Worm (Caenorhabditis elegans) whole organism, L4/young adult: ENCODE results near the gene ddx-15.

ENCODE experiments used
- W03F9.2 ChIP-seq: fragments of 150-350 bp; optimal IDR thresholded peaks from 2 replicates; lab custom pipeline; 2014; ENCODE audit warnings: missing biosample characterization, missing genetic modification characterization
- dao-5 ChIP-seq: sonication (generic microtip); optimal IDR thresholded peaks from 2 replicates; lab custom pipeline; 2016; ENCODE audit warnings: missing genotype, missing genetic modification characterization, moderate library complexity, missing compliant biosample characterization
- him-1 ChIP-seq: sonication (generic microtip); optimal IDR thresholded peaks from 2 replicates; lab custom pipeline; 2016; ENCODE audit warnings: missing genotype, missing genetic modification reagents, missing genetic modification characterization, missing compliant biosample characterization

ddx-15 gene

DNA sequence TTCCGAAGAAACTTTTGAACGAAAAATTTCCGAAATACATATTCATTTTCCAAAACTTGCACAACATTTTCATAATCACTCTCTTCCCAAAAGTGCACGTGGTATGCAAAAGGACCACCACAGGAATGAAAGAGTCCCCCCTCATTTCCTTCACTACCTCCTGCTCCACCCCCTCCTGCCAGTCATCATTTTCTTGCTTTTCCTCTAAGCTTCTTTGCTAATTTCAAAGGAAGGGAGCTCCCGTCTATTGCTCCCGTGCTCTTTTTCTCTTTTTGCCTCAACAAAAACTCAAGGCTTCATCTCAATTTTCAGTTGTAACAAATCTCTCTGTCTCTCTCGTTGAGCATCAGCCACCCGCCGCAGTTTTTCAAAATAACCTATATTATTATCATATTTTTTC, 18.7 kb downstream of the ddx-15 start:
- TF ChIP-seq W03F9.2 (tag; lab: Kevin White, UChicago) = no peak

DNA sequence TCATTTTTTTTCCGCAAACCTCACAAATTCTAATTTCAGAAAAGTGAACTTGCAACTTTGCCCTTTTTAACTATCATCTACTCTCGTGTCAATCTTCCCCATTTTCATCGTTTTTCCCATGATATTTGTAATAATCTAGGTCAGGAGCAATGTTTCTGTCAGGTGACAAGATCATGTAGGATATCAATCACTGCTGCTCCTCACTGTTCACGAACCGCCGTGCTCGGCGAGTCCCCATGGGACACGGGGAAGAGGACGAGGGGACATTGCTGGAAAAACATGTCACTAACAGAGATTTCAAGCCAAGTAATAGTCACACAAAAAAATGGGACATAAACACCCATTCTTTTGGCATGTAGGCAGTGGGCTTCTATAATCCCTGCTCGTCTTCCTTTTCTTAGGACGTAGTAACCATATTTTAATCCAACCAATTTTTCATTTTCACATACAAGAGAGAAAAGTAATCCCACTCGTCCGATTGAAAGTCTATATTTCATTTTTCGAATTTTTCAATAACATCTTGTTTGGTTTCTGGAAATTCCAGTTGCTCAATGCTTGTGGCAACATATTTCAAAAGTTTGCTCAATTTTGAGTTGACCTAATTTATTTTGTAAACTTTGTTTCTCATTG, 20.6 kb downstream of the ddx-15 start:
- TF ChIP-seq him-1 (tag; lab: Kevin White, UChicago) (no peak), W03F9.2 (tag; lab: Kevin White, UChicago) (no peak), dao-5 (no peak)

DNA sequence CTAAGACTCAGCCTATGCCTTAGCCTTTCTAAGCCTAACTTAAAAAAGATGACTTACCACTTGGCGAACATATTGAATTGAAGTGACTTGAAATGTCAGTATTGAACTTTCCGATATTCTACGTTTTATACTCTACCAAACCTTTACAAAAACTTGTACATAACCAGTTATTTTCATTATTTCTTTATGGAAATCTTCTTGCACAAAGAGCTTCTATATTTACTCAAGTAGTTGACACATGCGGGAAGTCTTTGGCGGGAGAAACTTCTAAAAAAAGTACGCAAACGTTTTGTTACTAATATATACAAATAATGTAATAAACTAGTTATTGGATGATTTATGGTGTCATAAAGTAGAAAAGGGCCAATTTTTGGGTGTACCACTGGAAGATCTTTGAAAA, 22.8 kb downstream of the ddx-15 start, which contains the start of gene nspb-12:
TSS of gene nspb-12 (minus strand) at position 101 of the 400 bp plus-strand sequence.
- TF ChIP-seq dao-5 (no peak), W03F9.2 (tag; lab: Kevin White, UChicago) (no peak), him-1 (tag; lab: Kevin White, UChicago) (no peak)

DNA sequence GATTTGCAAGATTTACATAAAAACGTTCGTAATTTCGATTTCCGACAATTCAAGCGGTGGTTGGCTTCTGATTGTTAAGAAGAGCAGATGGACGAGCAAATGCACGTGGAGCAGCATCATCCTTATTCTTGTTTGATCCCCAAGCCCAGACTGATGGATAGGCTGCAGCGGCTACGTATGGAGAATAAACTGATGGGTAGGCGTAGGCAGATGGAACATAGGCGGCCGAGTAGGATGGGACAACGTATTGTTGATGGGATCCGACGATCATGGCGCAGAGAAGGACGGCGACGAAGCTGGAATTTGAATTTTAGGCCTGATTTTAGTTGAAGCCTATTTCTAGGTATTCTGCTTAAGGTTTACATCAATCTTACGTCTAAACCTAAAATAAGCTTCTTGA, 23.3 kb downstream of the ddx-15 start:
- TF ChIP-seq dao-5 (no peak), him-1 (tag; lab: Kevin White, UChicago) (no peak), W03F9.2 (tag; lab: Kevin White, UChicago) (no peak)

DNA sequence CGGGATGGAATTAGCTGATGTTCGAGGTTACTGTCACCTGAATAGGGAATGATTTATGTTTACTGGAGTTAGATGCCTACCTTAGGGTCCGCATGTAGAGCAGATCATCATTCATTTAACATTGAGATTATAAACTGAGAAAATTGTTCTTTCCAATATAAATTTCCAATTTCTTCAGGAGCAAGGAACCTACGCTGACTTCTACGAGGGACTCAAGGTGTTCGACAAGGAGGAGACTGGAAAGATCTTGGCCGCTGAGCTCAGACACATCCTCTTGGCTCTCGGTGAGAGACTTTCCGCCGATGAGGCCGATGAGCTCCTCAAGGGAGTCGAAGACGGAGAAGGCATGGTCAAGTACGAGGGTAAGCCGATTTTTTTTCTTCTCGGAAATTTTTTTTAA, 25.0 kb downstream of the ddx-15 start:
- TF ChIP-seq him-1 (tag; lab: Kevin White, UChicago) (no peak), dao-5 (no peak), W03F9.2 (tag; lab: Kevin White, UChicago) (no peak)

DNA sequence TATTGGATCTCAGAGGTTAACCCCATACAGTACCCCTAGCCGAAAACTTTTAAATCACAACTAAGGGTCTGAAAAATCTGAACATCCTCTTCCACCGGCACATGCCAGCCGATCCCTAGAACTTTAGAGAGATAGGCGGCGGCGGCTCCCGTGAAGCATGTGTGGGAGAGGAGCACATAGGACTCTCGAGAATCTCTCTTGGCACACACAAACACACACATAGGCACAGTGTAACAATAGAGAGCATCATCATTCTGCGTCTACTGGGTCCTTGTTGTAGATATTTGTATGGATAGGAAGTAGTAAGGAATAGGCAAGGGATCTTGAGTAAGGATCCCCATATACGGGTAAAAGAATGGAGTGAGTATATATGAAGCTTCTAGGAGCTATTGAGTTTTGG, 25.8 kb downstream of the ddx-15 start:
- TF ChIP-seq him-1 (tag; lab: Kevin White, UChicago) = no peak
- no peak for TF ChIP-seq W03F9.2 (tag; lab: Kevin White, UChicago)
- no peak for TF ChIP-seq dao-5

DNA sequence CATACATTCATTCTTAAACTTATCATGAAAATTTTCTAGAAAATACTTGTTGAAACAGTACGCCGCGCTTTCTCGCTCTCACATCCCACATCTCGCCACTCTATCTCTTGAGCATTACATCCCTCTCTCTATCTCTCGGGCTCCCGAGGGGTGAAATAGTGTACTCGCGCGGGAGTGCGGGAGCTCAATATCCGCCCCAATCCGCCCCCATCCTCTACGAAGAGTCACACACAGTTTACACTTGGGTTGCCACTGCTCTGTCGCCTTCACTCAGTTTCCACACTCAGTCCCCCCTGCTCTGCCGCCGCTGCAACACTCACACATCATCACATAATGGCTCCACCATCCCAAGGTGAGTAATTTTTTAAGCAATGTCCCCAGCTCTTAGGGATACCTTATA, 26.7 kb downstream of the ddx-15 start, which contains the start of gene mlc-3:
TSS of gene mlc-3 (plus strand) at position 227 of the 400 bp plus-strand sequence.
- TF ChIP-seq W03F9.2 (tag; lab: Kevin White, UChicago) = no peak
- TF ChIP-seq dao-5 = no peak
- no peak for TF ChIP-seq him-1 (tag; lab: Kevin White, UChicago)

DNA sequence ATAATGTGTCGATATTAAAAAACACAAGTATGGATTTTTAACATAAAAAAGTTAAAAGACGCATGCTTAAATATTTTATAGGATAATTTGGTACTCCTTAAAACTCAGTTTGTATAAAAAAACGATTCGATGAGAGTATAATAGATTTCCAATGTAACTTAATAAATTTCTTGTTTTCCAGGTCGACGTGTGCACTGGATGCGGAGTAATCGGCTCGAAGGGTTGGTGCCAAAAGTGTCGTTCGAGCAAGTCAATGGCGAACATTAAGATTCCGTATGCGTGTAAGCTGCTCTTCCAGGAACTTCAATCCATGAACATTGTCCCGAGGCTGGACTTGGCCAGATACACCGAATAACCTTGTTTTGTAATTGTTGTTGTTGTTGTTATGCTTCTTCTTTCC, 27.2 kb downstream of the ddx-15 start:
- TF ChIP-seq him-1 (tag; lab: Kevin White, UChicago) (no peak), dao-5 (no peak), W03F9.2 (tag; lab: Kevin White, UChicago) (no peak)

DNA sequence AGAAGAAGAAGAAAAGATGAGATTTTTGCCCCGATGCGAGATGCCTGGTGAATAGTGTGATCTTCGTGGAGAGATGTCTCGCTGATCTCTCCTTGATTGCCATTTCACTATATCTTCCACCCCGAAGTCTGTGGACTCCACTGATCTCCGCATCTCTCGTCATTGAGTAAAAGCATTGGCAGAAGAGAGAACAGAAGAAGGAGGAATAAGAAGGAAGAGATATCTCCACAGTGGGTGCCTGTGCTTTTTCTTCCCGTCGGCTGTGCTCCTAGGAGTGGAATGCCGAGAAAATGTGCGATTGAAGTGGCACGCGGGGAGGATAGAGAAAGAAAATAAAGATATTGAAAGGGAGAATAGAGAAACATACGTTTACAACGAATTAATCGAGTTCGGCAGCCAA, 27.8 kb downstream of the ddx-15 start:
- TF ChIP-seq W03F9.2 (tag; lab: Kevin White, UChicago) (no peak), dao-5 (no peak), him-1 (tag; lab: Kevin White, UChicago) (no peak)

DNA sequence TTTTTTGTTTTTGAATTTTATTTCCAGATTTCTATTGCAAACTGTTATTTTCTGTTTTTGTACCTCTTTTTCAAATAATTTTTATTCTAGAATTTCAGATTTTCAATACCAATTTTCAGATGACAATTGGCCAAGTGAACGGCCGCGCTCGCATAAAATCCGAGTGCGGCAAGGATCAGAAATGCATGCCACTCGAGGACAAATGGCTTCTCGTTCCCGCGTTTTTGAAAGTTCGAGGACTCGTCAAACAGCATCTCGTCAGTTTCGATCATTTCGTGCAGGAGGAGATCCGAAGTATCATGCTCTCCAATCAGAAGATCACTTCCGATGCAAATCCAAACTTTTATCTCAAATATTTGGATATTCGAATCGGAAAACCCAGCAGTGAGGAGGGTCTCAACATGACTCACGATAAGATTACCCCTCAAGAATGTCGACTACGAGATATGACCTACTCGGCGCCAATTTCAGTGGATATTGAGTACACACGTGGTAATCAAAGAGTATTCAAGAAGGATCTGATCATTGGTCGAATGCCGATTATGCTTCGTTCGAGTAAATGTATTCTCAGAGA, 34.2 kb downstream of the ddx-15 start, which contains the start of gene rpc-2:
TSS of gene rpc-2 (plus strand) at position 120 of the 574 bp plus-strand sequence.
- no peak for TF ChIP-seq W03F9.2 (tag; lab: Kevin White, UChicago)
- no peak for TF ChIP-seq him-1 (tag; lab: Kevin White, UChicago)
- no peak for TF ChIP-seq dao-5

DNA sequence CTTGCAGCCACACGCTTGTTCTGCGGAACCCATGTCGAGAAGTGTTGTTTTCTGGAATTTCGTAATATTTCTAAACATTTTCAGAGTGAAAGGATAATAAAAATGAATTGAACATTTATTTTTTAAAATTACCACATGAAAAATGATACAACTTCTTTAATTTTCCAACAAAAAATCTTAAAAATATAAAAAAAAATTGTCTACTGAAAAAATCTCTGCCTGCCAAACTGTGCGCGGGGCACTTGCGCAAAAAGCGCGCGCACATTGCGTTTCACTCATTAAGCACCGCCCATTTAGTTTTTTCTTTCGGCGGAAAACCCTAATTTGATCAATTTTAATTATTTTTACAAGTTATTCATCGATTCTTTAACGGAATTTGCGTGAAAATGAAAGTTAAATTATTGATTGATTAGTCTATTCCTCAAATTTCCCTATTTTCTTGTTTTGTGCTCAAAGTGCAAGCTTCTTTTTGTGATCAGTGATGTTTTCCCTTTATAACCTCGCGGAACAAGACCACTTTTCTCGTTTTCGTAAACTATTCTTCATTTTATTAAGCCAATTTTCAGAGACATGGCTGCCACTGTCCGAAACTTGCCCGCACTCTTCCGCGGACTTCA, 36.5 kb downstream of the ddx-15 start, which contains the start of the genes nmad-1 and hach-1:
TSS of gene nmad-1 (minus strand) at position 51 of the 617 bp plus-strand sequence.
TSS of gene hach-1 (plus strand) at position 567 of the 617 bp plus-strand sequence.
- TF ChIP-seq him-1 (tag; lab: Kevin White, UChicago) (no peak), dao-5 (peak; percentile 11), W03F9.2 (tag; lab: Kevin White, UChicago) (peak; percentile 95)

DNA sequence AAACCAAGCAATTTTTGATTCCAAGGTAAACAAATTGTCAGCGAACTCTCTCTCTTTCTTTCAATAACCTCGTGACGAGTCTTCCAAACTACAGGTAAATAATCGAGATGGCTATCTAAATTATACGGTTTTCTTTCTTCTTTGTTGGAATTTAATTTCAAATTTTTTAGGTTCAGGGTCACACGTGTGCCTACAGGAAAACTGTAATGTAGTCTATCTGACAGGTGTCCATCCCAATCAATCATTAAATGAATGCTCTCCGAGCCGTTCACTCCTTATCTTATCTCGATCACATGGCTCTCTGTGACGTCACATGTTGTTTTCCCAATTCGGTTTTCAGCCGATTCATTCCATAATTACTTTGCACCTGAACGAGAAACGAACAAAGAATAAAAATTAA, 38.4 kb downstream of the ddx-15 start:
- TF ChIP-seq dao-5 (no peak), W03F9.2 (tag; lab: Kevin White, UChicago) (no peak), him-1 (tag; lab: Kevin White, UChicago) (no peak)

DNA sequence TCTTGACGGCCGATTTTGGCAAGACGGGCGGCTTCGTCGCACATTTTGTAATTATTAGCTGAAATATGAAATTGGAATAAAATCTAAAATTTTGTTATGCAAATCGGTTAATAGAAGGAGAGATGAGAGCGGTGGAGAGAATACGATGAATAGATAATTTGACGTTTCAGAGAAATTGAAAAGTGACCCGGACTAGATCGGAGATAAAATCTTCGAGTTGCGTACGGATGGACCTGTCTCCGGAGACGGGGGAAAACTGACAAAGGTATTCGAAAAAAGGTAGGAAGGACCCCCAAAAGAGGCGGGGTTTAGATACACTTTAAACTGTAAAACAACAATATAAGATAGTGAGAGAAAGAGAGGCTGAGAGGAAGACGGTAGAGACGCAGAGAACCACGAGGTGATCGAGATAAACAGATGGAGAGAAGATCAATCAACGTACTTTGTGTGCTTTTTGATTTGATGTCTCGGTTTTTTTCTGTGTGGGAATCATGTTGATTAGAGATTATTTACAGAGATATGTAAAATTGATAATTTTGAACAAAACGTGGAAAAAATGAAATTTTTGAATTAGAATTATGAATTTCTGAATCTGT, 39.3 kb downstream of the ddx-15 start, which contains the start of gene F09F7.6:
TSS of gene F09F7.6 (minus strand) at position 64 of the 596 bp plus-strand sequence.
- TF ChIP-seq dao-5 = no peak
- TF ChIP-seq him-1 (tag; lab: Kevin White, UChicago) = no peak
- TF ChIP-seq W03F9.2 (tag; lab: Kevin White, UChicago) = peak; percentile 25

DNA sequence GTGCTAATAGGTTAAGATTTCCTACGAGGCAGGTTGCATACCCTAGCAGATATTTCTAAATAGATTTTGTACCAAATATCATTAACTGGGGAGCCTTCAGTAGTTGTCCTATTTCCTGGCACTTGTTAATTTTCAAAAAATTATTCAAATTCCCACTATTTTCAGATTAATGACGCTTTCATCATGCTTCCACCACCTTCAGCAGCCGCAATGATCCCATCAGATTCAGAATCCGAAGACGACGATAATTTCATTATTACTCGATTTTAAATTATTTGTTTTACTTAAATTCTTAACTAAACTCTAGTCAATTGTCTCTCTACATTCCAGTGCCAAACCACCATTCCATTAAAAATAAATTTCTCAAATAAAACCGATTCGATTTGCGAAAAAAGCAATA, 40.7 kb downstream of the ddx-15 start:
- TF ChIP-seq him-1 (tag; lab: Kevin White, UChicago) (no peak), dao-5 (no peak), W03F9.2 (tag; lab: Kevin White, UChicago) (no peak)
